Comparison of ENCODE assay signal across 3 fruit fly cellular contexts in the genomic region with DNA sequence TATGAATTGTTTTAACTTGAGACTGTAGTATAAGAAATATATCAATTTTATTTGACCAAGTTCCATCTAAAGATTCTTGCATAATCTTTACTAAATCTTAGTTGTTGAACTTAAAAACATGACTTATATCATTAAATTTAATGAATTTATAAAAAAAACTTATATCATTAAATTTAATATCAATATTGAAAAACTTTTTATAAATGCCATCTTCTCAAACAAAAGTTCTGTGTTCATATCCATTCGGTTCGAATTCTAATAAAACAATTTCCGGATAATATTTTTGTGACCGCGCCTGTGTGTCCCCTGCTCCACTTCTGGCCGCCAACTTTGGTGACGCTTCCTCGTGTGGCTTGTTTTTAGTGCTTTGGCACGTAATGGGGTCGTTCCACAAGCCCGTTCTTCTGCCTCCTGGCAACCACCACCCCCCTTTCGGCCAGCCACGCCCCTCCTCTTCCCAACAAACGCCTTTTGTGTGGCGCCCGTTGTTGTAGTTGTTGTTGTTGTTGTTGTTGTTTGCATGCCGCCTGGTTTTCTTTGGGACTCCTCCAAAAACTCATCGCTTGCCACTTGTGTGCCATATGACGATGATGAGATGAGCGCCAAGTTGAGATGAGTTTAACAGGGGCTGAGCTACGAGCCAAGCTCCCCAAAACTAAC.
TF ChIP-seq lines count a peak whose summit lies in the region.

No protein-coding gene starts in this region.

- no peak for TF ChIP-seq CTCF in whole organism, embryonic (GFP tag; optimal IDR thresholded peaks at IDR 0.05; lab: Kevin White, UChicago)

TF ChIP-seq in whole organism, embryonic, 481 proteins besides CTCF, POLR2A, EP300 and RAD21 (continues in another document):
- TF ChIP-seq ems (GFP tag; optimal IDR thresholded peaks at IDR 0.05; lab: Kevin White, UChicago) (no peak), br (optimal IDR thresholded peaks at IDR 0.05; lab: Kevin White, UChicago) (no peak), Abd-B (GFP tag; optimal IDR thresholded peaks at IDR 0.05; lab: Kevin White, UChicago) (no peak), CG10979 (tag; optimal IDR thresholded peaks at IDR 0.05; lab: Kevin White, UChicago) (no peak), CG10274 (GFP tag; optimal IDR thresholded peaks at IDR 0.05; lab: Kevin White, UChicago) (no peak), Med (GFP tag; lab: Kevin White, UChicago) (peak; percentile 12), HHEX (GFP tag; optimal IDR thresholded peaks at IDR 0.05; lab: Kevin White, UChicago) (no peak), sens (GFP tag; lab: Kevin White, UChicago) (peak; percentile 42), Rfx (GFP tag; IDR thresholded peaks at IDR 0.05; lab: Robert Waterston, UW) (peak; percentile 19; the same call in 1 of the 2 replicates), kay (GFP tag; optimal IDR thresholded peaks at IDR 0.05; lab: Kevin White, UChicago) (no peak), CG2678 (tag; optimal IDR thresholded peaks at IDR 0.05; lab: Kevin White, UChicago) (peak; percentile 60), slp2 (GFP tag; optimal IDR thresholded peaks at IDR 0.05; lab: Kevin White, UChicago) (no peak), pum (GFP tag; optimal IDR thresholded peaks at IDR 0.05; lab: Kevin White, UChicago) (no peak), Ssrp (tag; optimal IDR thresholded peaks at IDR 0.05; lab: Kevin White, UChicago) (peak; percentile 2), CG18599 (GFP tag; optimal IDR thresholded peaks at IDR 0.05; lab: Kevin White, UChicago) (peak; percentile 24), Ets97D (GFP tag; optimal IDR thresholded peaks at IDR 0.05; lab: Kevin White, UChicago) (no peak), z (GFP tag; IDR thresholded peaks at IDR 0.05; lab: Robert Waterston, UW) (no peak), CG2889 (GFP tag; IDR thresholded peaks at IDR 0.05; lab: Robert Waterston, UW) (no peak), az2 (GFP tag; optimal IDR thresholded peaks at IDR 0.05; lab: Kevin White, UChicago) (no peak), kah (GFP tag; optimal IDR thresholded peaks at IDR 0.05; lab: Kevin White, UChicago) (no peak), gem (tag; optimal IDR thresholded peaks at IDR 0.05; lab: Kevin White, UChicago) (peak; percentile 53), CG4854 (GFP tag; optimal IDR thresholded peaks at IDR 0.05; lab: Kevin White, UChicago) (no peak), CG8944 (GFP tag; optimal IDR thresholded peaks at IDR 0.05; lab: Kevin White, UChicago) (no peak), ara (GFP tag; IDR thresholded peaks at IDR 0.05; lab: Robert Waterston, UW) (no peak), CG10321 (GFP tag; IDR thresholded peaks at IDR 0.05; lab: Robert Waterston, UW) (no peak), CG6689 (GFP tag; IDR thresholded peaks at IDR 0.05; lab: Robert Waterston, UW) (0 out of 2 replicates have a peak, but pooled peaks have one; percentile 11), row (GFP tag; IDR thresholded peaks at IDR 0.05; lab: Robert Waterston, UW) (peak; percentile 31; the same call in 2 of the 3 replicates), CG31441 (GFP tag; IDR thresholded peaks at IDR 0.05; lab: Robert Waterston, UW) (peak; percentile 33; the same call in 1 of the 2 replicates), CG2712 (tag; optimal IDR thresholded peaks at IDR 0.05; lab: Kevin White, UChicago) (peak; percentile 1)

TF ChIP-seq in whole organism, prepupa, 60 proteins besides CTCF, POLR2A, EP300 and RAD21:
- TF ChIP-seq CG3919 (GFP tag; optimal IDR thresholded peaks at IDR 0.05; lab: Kevin White, UChicago) (peak; percentile 36), salr (GFP tag; optimal IDR thresholded peaks at IDR 0.05; lab: Kevin White, UChicago) (peak in 1 of 2 experiments; percentile 32), CG6276 (GFP tag; optimal IDR thresholded peaks at IDR 0.05; lab: Kevin White, UChicago) (peak; percentile 36), CG10631 (GFP tag; optimal IDR thresholded peaks at IDR 0.05; lab: Kevin White, UChicago) (no peak), Ets96B (tag; optimal IDR thresholded peaks at IDR 0.05; lab: Kevin White, UChicago) (peak; percentile 27), CG3032 (tag; optimal IDR thresholded peaks at IDR 0.05; lab: Kevin White, UChicago) (peak; percentile 4), OdsH (GFP tag; optimal IDR thresholded peaks at IDR 0.05; lab: Kevin White, UChicago) (peak; percentile 29), CG6792 (GFP tag; optimal IDR thresholded peaks at IDR 0.05; lab: Kevin White, UChicago) (no peak), CG8632 (GFP tag; optimal IDR thresholded peaks at IDR 0.05; lab: Kevin White, UChicago) (peak; percentile 3), achi (GFP tag; optimal IDR thresholded peaks at IDR 0.05; lab: Kevin White, UChicago) (peak; percentile 39), CG34406 (GFP tag; optimal IDR thresholded peaks at IDR 0.05; lab: Kevin White, UChicago) (peak; percentile 13), Eip78C (GFP tag; lab: Kevin White, UChicago) (peak; percentile 81), CG11762 (GFP tag; optimal IDR thresholded peaks at IDR 0.05; lab: Kevin White, UChicago; ENCODE audit: insufficient read depth) (no peak), CG8119 (GFP tag; IDR thresholded peaks at IDR 0.05; lab: Robert Waterston, UW) (no peak), CG6854 (GFP tag; optimal IDR thresholded peaks at IDR 0.05; lab: Kevin White, UChicago) (no peak), svp (GFP tag; lab: Kevin White, UChicago) (peak; percentile 56), Eip75B (GFP tag; optimal IDR thresholded peaks at IDR 0.05; lab: Kevin White, UChicago) (no peak), eg (GFP tag; IDR thresholded peaks at IDR 0.05; lab: Robert Waterston, UW) (0 out of 3 replicates have a peak, but pooled peaks have one; percentile 28), fkh (GFP tag; optimal IDR thresholded peaks at IDR 0.05; lab: Kevin White, UChicago) (no peak), dac (GFP tag; optimal IDR thresholded peaks at IDR 0.05; lab: Kevin White, UChicago) (no peak), CG16779 (tag; optimal IDR thresholded peaks at IDR 0.05; lab: Kevin White, UChicago) (no peak), Hr39 (GFP tag; optimal IDR thresholded peaks at IDR 0.05; lab: Kevin White, UChicago) (no peak), vri (GFP tag; optimal IDR thresholded peaks at IDR 0.05; lab: Kevin White, UChicago) (no peak), acj6 (GFP tag; optimal IDR thresholded peaks at IDR 0.05; lab: Kevin White, UChicago) (peak; percentile 10), CG4318 (GFP tag; optimal IDR thresholded peaks at IDR 0.05; lab: Kevin White, UChicago) (no peak), CG32006 (GFP tag; optimal IDR thresholded peaks at IDR 0.05; lab: Kevin White, UChicago) (peak; percentile 61)

TF ChIP-seq in whole organism, pupa, 21 proteins besides CTCF, POLR2A, EP300 and RAD21:
- TF ChIP-seq CG34367 (tag; optimal IDR thresholded peaks at IDR 0.05; lab: Kevin White, UChicago) (no peak), Pif1B (GFP tag; optimal IDR thresholded peaks at IDR 0.05; lab: Kevin White, UChicago) (no peak), CG10348 (GFP tag; IDR thresholded peaks at IDR 0.05; lab: Robert Waterston, UW) (no peak), CG12605 (GFP tag; IDR thresholded peaks at IDR 0.05; lab: Robert Waterston, UW) (no peak), CG8159 (tag; optimal IDR thresholded peaks at IDR 0.05; lab: Kevin White, UChicago) (peak; percentile 53), gl (tag; optimal IDR thresholded peaks at IDR 0.05; lab: Kevin White, UChicago) (no peak), rn (GFP tag; IDR thresholded peaks at IDR 0.05; lab: Robert Waterston, UW) (no peak), CG17806 (tag; optimal IDR thresholded peaks at IDR 0.05; lab: Kevin White, UChicago) (no peak), Ets98B (GFP tag; IDR thresholded peaks at IDR 0.05; lab: Robert Waterston, UW) (no peak), CG8301 (tag; optimal IDR thresholded peaks at IDR 0.05; lab: Kevin White, UChicago) (peak; percentile 36), CG32121 (GFP tag; IDR thresholded peaks at IDR 0.05; lab: Robert Waterston, UW) (peak; percentile 21; the same call in 1 of the 2 replicates), CG15710 (tag; optimal IDR thresholded peaks at IDR 0.05; lab: Kevin White, UChicago) (peak; percentile 30), CG13204 (GFP tag; optimal IDR thresholded peaks at IDR 0.05; lab: Kevin White, UChicago) (peak; percentile 12), CG9948 (tag; optimal IDR thresholded peaks at IDR 0.05; lab: Kevin White, UChicago) (peak; percentile 39), CG14655 (GFP tag; optimal IDR thresholded peaks at IDR 0.05; lab: Kevin White, UChicago) (peak; percentile 50), EcR (GFP tag; optimal IDR thresholded peaks at IDR 0.05; lab: Kevin White, UChicago) (no peak), Pif1A (GFP tag; optimal IDR thresholded peaks at IDR 0.05; lab: Kevin White, UChicago) (no peak), CG4496 (GFP tag; IDR thresholded peaks at IDR 0.05; lab: Robert Waterston, UW) (0 out of 3 replicates have a peak, but pooled peaks have one; percentile 39), Snoo (tag; optimal IDR thresholded peaks at IDR 0.05; lab: Kevin White, UChicago) (no peak), fd96Ca (GFP tag; IDR thresholded peaks at IDR 0.05; lab: Robert Waterston, UW) (no peak), D1 (tag; optimal IDR thresholded peaks at IDR 0.05; lab: Kevin White, UChicago) (no peak)
TF ChIP-seq in whole organism, pupa: peak in this region for 8.
